Fruit fly (Drosophila melanogaster) whole organism, embryonic: ENCODE data around the gene Muted.

Experiments used
- Asciz ChIP-seq: fragments of 200-800 bp; sonication (Bioruptor generic); optimal IDR thresholded peaks from 2 replicates; lab custom pipeline; 2017; ENCODE audit warnings: missing biosample characterization, mild to moderate bottlenecking, missing genetic modification characterization, missing genetic modification reagents
- CG10431 ChIP-seq: fragments of 200-800 bp; sonication (Bioruptor generic); optimal IDR thresholded peaks from 3 replicates; lab custom pipeline; 2018; ENCODE audit warnings: missing biosample characterization, mild to moderate bottlenecking, missing genetic modification characterization
- CG10462 ChIP-seq: fragments of 200-800 bp; sonication (Bioruptor generic); optimal IDR thresholded peaks from 2 replicates; lab custom pipeline; 2016; ENCODE audit warnings: missing biosample characterization, missing genetic modification characterization
- CG10979 ChIP-seq: fragments of 200-800 bp; sonication (Bioruptor generic); optimal IDR thresholded peaks from 2 replicates; lab custom pipeline; 2018; ENCODE audit warnings: missing biosample characterization, mild to moderate bottlenecking, missing genetic modification characterization, moderate library complexity
- CG11085 ChIP-seq: fragments of 200-800 bp; sonication (Bioruptor generic); IDR thresholded peaks from 2 replicates; pipeline ENCODE4 v1.3.6; 2022; ENCODE audit warnings: missing biosample characterization, missing genetic modification characterization
- CG11504 ChIP-seq: fragments of 200-800 bp; sonication (Bioruptor generic); optimal IDR thresholded peaks from 3 replicates; lab custom pipeline; 2019; ENCODE audit warnings: missing biosample characterization, mild to moderate bottlenecking, missing genetic modification characterization, moderate library complexity
- CG12155 ChIP-seq: fragments of 200-800 bp; sonication (Bioruptor generic); optimal IDR thresholded peaks from 3 replicates; lab custom pipeline; 2016; ENCODE audit warnings: missing biosample characterization, missing genetic modification characterization
- CG1233 ChIP-seq: fragments of 200-800 bp; sonication (Bioruptor generic); optimal IDR thresholded peaks from 4 replicates; lab custom pipeline; 2018; ENCODE audit warnings: missing biosample characterization, mild to moderate bottlenecking, missing genetic modification characterization
- CG12659 ChIP-seq: fragments of 200-800 bp; sonication (Bioruptor generic); optimal IDR thresholded peaks from 3 replicates; lab custom pipeline; 2017; ENCODE audit warnings: mild to moderate bottlenecking, missing biosample characterization, missing genetic modification reagents, missing genetic modification characterization
- CG1603 ChIP-seq: fragments of 200-800 bp; sonication (Bioruptor generic); optimal IDR thresholded peaks from 2 replicates; lab custom pipeline; 2019; ENCODE audit warnings: missing biosample characterization, mild to moderate bottlenecking, missing genetic modification characterization, moderate library complexity
- CG16813 ChIP-seq: fragments of 200-800 bp; sonication (Bioruptor generic); IDR thresholded peaks from 3 replicates; pipeline ENCODE4 v1.3.6; 2022; ENCODE audit warnings: missing biosample characterization, missing genetic modification characterization; ENCODE audit not compliant: partially characterized antibody
- CG2889 ChIP-seq: fragments of 200-800 bp; sonication (Bioruptor generic); IDR thresholded peaks from 3 replicates; pipeline ENCODE4 v1.3.6; 2022; ENCODE audit warnings: missing biosample characterization, missing genetic modification characterization
- CG31441 ChIP-seq: fragments of 200-800 bp; sonication (Bioruptor generic); IDR thresholded peaks from 2 replicates; pipeline ENCODE4 v1.3.6; 2022; ENCODE audit warnings: missing biosample characterization, missing genetic modification characterization
- CG3281 ChIP-seq: fragments of 200-800 bp; sonication (Bioruptor generic); optimal IDR thresholded peaks from 3 replicates; lab custom pipeline; 2017; ENCODE audit warnings: missing biosample characterization, mild to moderate bottlenecking, missing genetic modification characterization
- CG4360 ChIP-seq: fragments of 200-800 bp; sonication (Bioruptor generic); IDR thresholded peaks from 2 replicates; pipeline ENCODE4 v1.3.6; 2022; ENCODE audit warnings: missing biosample characterization, missing genetic modification characterization
- CG5245 ChIP-seq: fragments of 200-800 bp; sonication (Bioruptor generic); optimal IDR thresholded peaks from 3 replicates; lab custom pipeline; 2016; ENCODE audit warnings: missing biosample characterization, missing genetic modification characterization
- CG5953 ChIP-seq: fragments of 200-800 bp; sonication (Bioruptor generic); IDR thresholded peaks from 2 replicates; pipeline ENCODE4 v1.3.6; 2022; ENCODE audit warnings: missing biosample characterization, missing genetic modification characterization
- CG8924 ChIP-seq: fragments of 200-800 bp; optimal IDR thresholded peaks from 3 replicates; lab custom pipeline; 2019; ENCODE audit warnings: missing biosample characterization, mild to moderate bottlenecking, missing genetic modification characterization, moderate library complexity
- CG9932 ChIP-seq: fragments of 200-800 bp; sonication (Bioruptor generic); IDR thresholded peaks from 2 replicates; pipeline ENCODE4 v1.3.6; 2022; ENCODE audit warnings: missing biosample characterization, missing genetic modification characterization
- CHES-1-like ChIP-seq: fragments of 200-800 bp; sonication (Bioruptor generic); optimal IDR thresholded peaks from 2 replicates; lab custom pipeline; 2016; ENCODE audit warnings: missing biosample characterization, missing genetic modification characterization
- Drgx ChIP-seq: fragments of 200-800 bp; sonication (Bioruptor generic); IDR thresholded peaks from 2 replicates; pipeline ENCODE4 v1.3.6; 2022; ENCODE audit warnings: missing biosample characterization, missing genetic modification characterization
- Fer2 ChIP-seq: fragments of 200-800 bp; sonication (Bioruptor generic); optimal IDR thresholded peaks from 2 replicates; lab custom pipeline; 2018; ENCODE audit warnings: missing biosample characterization, mild to moderate bottlenecking, missing genetic modification characterization, moderate library complexity
- Gsc ChIP-seq: fragments of 200-800 bp; sonication (Bioruptor generic); IDR thresholded peaks from 2 replicates; pipeline ENCODE4 v1.3.6; 2022; ENCODE audit warnings: missing biosample characterization, missing genetic modification characterization
- H2.0 ChIP-seq: fragments of 200-800 bp; sonication (Bioruptor generic); IDR thresholded peaks from 2 replicates; pipeline ENCODE4 v1.3.6; 2022; ENCODE audit warnings: missing biosample characterization, missing genetic modification characterization
- HLH54F ChIP-seq: fragments of 200-800 bp; sonication (Bioruptor generic); optimal IDR thresholded peaks from 3 replicates; lab custom pipeline; 2016; ENCODE audit warnings: missing biosample characterization, missing genetic modification characterization
- Jarid2 ChIP-seq: fragments of 200-800 bp; sonication (Bioruptor generic); optimal IDR thresholded peaks from 3 replicates; lab custom pipeline; 2017; ENCODE audit warnings: mild to moderate bottlenecking, missing biosample characterization, missing genetic modification reagents, missing genetic modification characterization
- Mes4 ChIP-seq: fragments of 200-800 bp; sonication (Bioruptor generic); optimal IDR thresholded peaks from 2 replicates; lab custom pipeline; 2016; ENCODE audit warnings: missing biosample characterization, missing genetic modification characterization
- Myb ChIP-seq: fragments of 200-800 bp; sonication (Bioruptor generic); optimal IDR thresholded peaks from 2 replicates; lab custom pipeline; 2016; ENCODE audit warnings: missing biosample characterization, missing genetic modification characterization
- Nf-YA ChIP-seq: fragments of 200-800 bp; sonication (Bioruptor generic); IDR thresholded peaks from 2 replicates; pipeline ENCODE4 v1.3.6; 2022; ENCODE audit warnings: missing biosample characterization, missing genetic modification characterization
- Optix ChIP-seq: fragments of 200-800 bp; sonication (Bioruptor generic); IDR thresholded peaks from 3 replicates; pipeline ENCODE4 v1.3.6; 2022; ENCODE audit warnings: missing biosample characterization, missing genetic modification characterization
- Sox102F ChIP-seq: fragments of 200-800 bp; sonication (Bioruptor generic); optimal IDR thresholded peaks from 2 replicates; lab custom pipeline; 2018; ENCODE audit warnings: missing biosample characterization, mild to moderate bottlenecking, missing genetic modification characterization, moderate library complexity
- Ssrp ChIP-seq: fragments of 200-800 bp; sonication (Bioruptor generic); optimal IDR thresholded peaks from 2 replicates; lab custom pipeline; 2018; ENCODE audit warnings: missing biosample characterization, mild to moderate bottlenecking, missing genetic modification characterization, moderate library complexity
- Tbp ChIP-seq: fragments of >200 bp; optimal IDR thresholded peaks from 2 replicates; lab custom pipeline; 2018; ENCODE audit warnings: missing biosample characterization, missing genetic modification characterization
- gce ChIP-seq: fragments of 200-800 bp; sonication (Bioruptor generic); IDR thresholded peaks from 3 replicates; pipeline ENCODE4 v1.3.6; 2022; ENCODE audit warnings: missing biosample characterization, missing genetic modification characterization
- gfzf ChIP-seq: fragments of 200-800 bp; sonication (Bioruptor generic); optimal IDR thresholded peaks from 2 replicates; lab custom pipeline; 2016; ENCODE audit warnings: missing biosample characterization, mild to moderate bottlenecking, missing genetic modification characterization, moderate library complexity
- gro ChIP-seq: fragments of 200-800 bp; sonication (Bioruptor generic); optimal IDR thresholded peaks from 2 replicates; lab custom pipeline; 2016; ENCODE audit warnings: missing biosample characterization, missing genetic modification characterization
- ham ChIP-seq: fragments of 200-800 bp; sonication (Bioruptor generic); IDR thresholded peaks from 2 replicates; pipeline ENCODE4 v1.3.6; 2022; ENCODE audit warnings: missing biosample characterization, missing genetic modification characterization
- hbn ChIP-seq: fragments of 200-800 bp; sonication (Bioruptor generic); IDR thresholded peaks from 2 replicates; pipeline ENCODE4 v1.3.6; 2022; ENCODE audit warnings: missing biosample characterization, missing genetic modification characterization; ENCODE audit not compliant: partially characterized antibody
- hth ChIP-seq: fragments of >200 bp; optimal IDR thresholded peaks from 2 replicates; lab custom pipeline; 2017; ENCODE audit warnings: inconsistent platforms
- jing ChIP-seq: fragments of 200-800 bp; sonication (Bioruptor generic); optimal IDR thresholded peaks from 2 replicates; lab custom pipeline; 2018; ENCODE audit warnings: missing biosample characterization, mild to moderate bottlenecking, missing genetic modification characterization
- kay ChIP-seq: fragments of 200-800 bp; sonication (Bioruptor generic); optimal IDR thresholded peaks from 2 replicates; lab custom pipeline; 2016; ENCODE audit warnings: missing biosample characterization, missing genetic modification characterization
- knrl ChIP-seq: fragments of 200-800 bp; sonication (Bioruptor generic); IDR thresholded peaks from 3 replicates; pipeline ENCODE4 v1.3.6; 2022; ENCODE audit warnings: missing biosample characterization, missing genetic modification characterization; ENCODE audit not compliant: partially characterized antibody
- lilli ChIP-seq: fragments of 200-800 bp; sonication (Bioruptor generic); optimal IDR thresholded peaks from 3 replicates; lab custom pipeline; 2016; ENCODE audit warnings: missing biosample characterization, missing genetic modification characterization
- nerfin-1 ChIP-seq: fragments of 200-800 bp; sonication (Bioruptor generic); optimal IDR thresholded peaks from 3 replicates; lab custom pipeline; 2019; ENCODE audit warnings: missing biosample characterization, mild to moderate bottlenecking, missing genetic modification characterization, moderate library complexity
- org-1 ChIP-seq: fragments of 200-800 bp; sonication (Bioruptor generic); optimal IDR thresholded peaks from 2 replicates; lab custom pipeline; 2017; ENCODE audit warnings: missing biosample characterization, missing genetic modification characterization
- prd ChIP-seq, 3 experiments: fragments of >200 bp in 2 of 3; fragments of 200-800 bp in 1 of 3; sonication (Bioruptor generic) in 1 of 3; optimal IDR thresholded peaks in 2 of 3; IDR thresholded peaks in 1 of 3; 2 replicates in 2 of 3; 3 replicates in 1 of 3; pipeline versions ENCODE4 v1.3.6 to Lab custom; 2017 to 2022; ENCODE audit warnings: missing biosample characterization in 1 of 3, missing genetic modification characterization in 1 of 3
- sob ChIP-seq: fragments of 200-800 bp; sonication (Bioruptor generic); IDR thresholded peaks from 2 replicates; pipeline ENCODE4 v1.3.6; 2022; ENCODE audit warnings: missing biosample characterization, missing genetic modification characterization
- sug ChIP-seq: fragments of 200-800 bp; optimal IDR thresholded peaks from 2 replicates; lab custom pipeline; 2019; ENCODE audit warnings: missing biosample characterization, mild to moderate bottlenecking, missing genetic modification characterization, moderate library complexity
- toy ChIP-seq: fragments of 200-800 bp; sonication (Bioruptor generic); IDR thresholded peaks from 2 replicates; pipeline ENCODE4 v1.3.6; 2022; ENCODE audit warnings: missing biosample characterization, missing genetic modification characterization

Gene Muted

DNA sequence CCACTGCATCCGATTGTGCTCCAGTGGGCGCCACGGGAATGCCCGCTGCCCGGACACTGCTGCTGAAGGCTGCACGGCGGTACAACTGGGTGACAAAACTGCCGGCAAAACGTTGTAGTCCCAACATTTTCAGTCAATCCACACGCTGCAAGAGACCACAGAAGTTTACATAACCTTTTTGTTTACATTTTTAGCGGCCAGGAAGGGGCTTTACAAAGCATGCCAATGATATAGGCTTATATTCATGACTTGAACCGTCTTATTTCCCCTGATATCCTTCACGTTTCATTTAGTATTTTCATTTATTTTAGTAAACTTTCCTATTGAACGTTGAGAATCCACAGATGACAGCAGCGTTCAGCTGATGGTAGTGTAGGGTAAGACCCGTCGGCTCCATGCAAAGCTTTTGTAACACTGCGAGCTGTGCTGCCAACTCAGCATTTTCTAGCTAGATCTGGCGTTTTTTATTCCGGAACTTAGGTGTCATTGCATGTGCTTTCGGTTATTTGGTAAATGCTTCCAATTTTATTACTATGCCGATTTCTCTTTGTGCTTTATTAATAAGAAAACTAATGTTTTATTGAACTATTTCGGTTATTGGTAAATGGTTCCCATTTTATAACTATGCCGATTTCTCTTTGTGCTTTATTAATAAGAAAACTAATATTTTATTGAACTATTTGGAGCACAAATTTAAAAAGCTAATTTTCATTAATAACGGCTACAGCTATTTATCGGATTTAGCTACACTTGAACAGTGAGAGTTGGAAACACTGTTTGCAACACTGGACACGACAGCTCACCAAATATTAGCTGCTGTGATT, 48.3 kb downstream of the Muted start, which contains the start of the genes CG13850 and lqfR (continued):
- TF ChIP-seq H2.0 (GFP tag; lab: Robert Waterston, UW) (no peak; the same call in none of the 2 replicates), CG1603 (tag; lab: Kevin White, UChicago) (peak; percentile 3), CG5245 (GFP tag; lab: Kevin White, UChicago) (peak; percentile 65), hbn (no peak), CG11504 (tag; lab: Kevin White, UChicago) (no peak), gfzf (GFP tag; lab: Kevin White, UChicago) (peak; percentile 28), CG10462 (peak; percentile 58), Ssrp (tag; lab: Kevin White, UChicago) (peak; percentile 60), CG31441 (GFP tag; lab: Robert Waterston, UW) (peak; percentile 52; the same call in 1 of the 2 replicates), toy (no peak), prd (optimal IDR thresholded peaks at IDR 0.05; lab: Kevin White, UChicago) (no peak), prd (GFP tag; IDR thresholded peaks at IDR 0.05; lab: Robert Waterston, UW) (peak; percentile 60; the same call in 2 of the 3 replicates), Optix (GFP tag; lab: Robert Waterston, UW) (no peak), gce (GFP tag; lab: Robert Waterston, UW) (no peak), CG10979 (tag; lab: Kevin White, UChicago) (peak; percentile 55), HLH54F (GFP tag; lab: Kevin White, UChicago) (peak; percentile 90), CG16813 (GFP tag; lab: Robert Waterston, UW) (no peak), CG3281 (GFP tag; lab: Kevin White, UChicago) (peak; percentile 67), CG8924 (tag; lab: Kevin White, UChicago) (peak; percentile 63), Asciz (GFP tag; lab: Kevin White, UChicago) (peak; percentile 35), org-1 (GFP tag; lab: Kevin White, UChicago) (peak; percentile 45), jing (GFP tag; lab: Kevin White, UChicago) (no peak), Nf-YA (GFP tag; lab: Robert Waterston, UW) (no peak), Gsc (GFP tag; lab: Robert Waterston, UW) (no peak), CG4360 (GFP tag; lab: Robert Waterston, UW) (no peak), kay (GFP tag; lab: Kevin White, UChicago) (peak; percentile 59), hth (lab: Kevin White, UChicago) (no peak), Jarid2 (GFP tag; lab: Kevin White, UChicago) (no peak), CG12155 (GFP tag; lab: Kevin White, UChicago) (peak; percentile 77), CHES-1-like (GFP tag; lab: Kevin White, UChicago) (peak; percentile 64), Sox102F (GFP tag; lab: Kevin White, UChicago) (no peak), CG10431 (GFP tag; lab: Kevin White, UChicago) (peak; percentile 1), CG11085 (GFP tag; lab: Robert Waterston, UW) (peak; percentile 40; the same call in 1 of the 2 replicates), nerfin-1 (tag; lab: Kevin White, UChicago) (peak; percentile 33), Fer2 (tag; lab: Kevin White, UChicago) (peak; percentile 22), CG9932 (GFP tag; lab: Robert Waterston, UW) (peak; percentile 87), sug (tag; lab: Kevin White, UChicago) (peak; percentile 77), sob (peak; percentile 82), Mes4 (GFP tag; lab: Kevin White, UChicago) (peak; percentile 26), Myb (GFP tag; lab: Kevin White, UChicago) (peak; percentile 83), lilli (GFP tag; lab: Kevin White, UChicago) (peak; percentile 84), CG5953 (GFP tag; lab: Robert Waterston, UW) (0 out of 2 replicates have a peak, but pooled peaks have one; percentile 21), CG12659 (GFP tag; lab: Kevin White, UChicago) (peak; percentile 88), ham (GFP tag; lab: Robert Waterston, UW) (no peak), gro (GFP tag; lab: Kevin White, UChicago) (peak; percentile 48), Tbp (GFP tag; lab: Kevin White, UChicago) (peak; percentile 76), CG2889 (GFP tag; lab: Robert Waterston, UW) (0 out of 3 replicates have a peak, but pooled peaks have one; percentile 38), Drgx (GFP tag; lab: Robert Waterston, UW) (peak; percentile 41), knrl (GFP tag; lab: Robert Waterston, UW) (no peak), CG1233 (peak; percentile 58)
